Worm (Caenorhabditis elegans) whole organism, mixed stage, embryonic: Measurements from ENCODE around the gene old-2.

Experiments
- M03D4.4 ChIP-seq: sonication (generic microtip); optimal IDR thresholded peaks from 2 replicates; lab custom pipeline; 2017; ENCODE audit warnings: mild to moderate bottlenecking, missing genetic modification characterization, missing compliant biosample characterization
- bed-3 ChIP-seq: fragments of 200-800 bp; sonication (Bioruptor generic); optimal IDR thresholded peaks from 3 replicates; lab custom pipeline; 2018; ENCODE audit warnings: mild to moderate bottlenecking, missing genetic modification characterization, moderate library complexity, missing compliant biosample characterization
- blmp-1 ChIP-seq: fragments of 150-350 bp; optimal IDR thresholded peaks from 2 replicates; lab custom pipeline; 2014; ENCODE audit warnings: missing biosample characterization, missing genetic modification characterization
- ceh-39 ChIP-seq: fragments of 150-350 bp; optimal IDR thresholded peaks from 2 replicates; lab custom pipeline; 2014; ENCODE audit warnings: missing biosample characterization, missing genetic modification characterization
- ceh-43 ChIP-seq: fragments of 200-800 bp; sonication (Bioruptor generic); optimal IDR thresholded peaks from 2 replicates; lab custom pipeline; 2018; ENCODE audit warnings: mild to moderate bottlenecking, missing genetic modification characterization, moderate library complexity, missing compliant biosample characterization
- ceh-83 ChIP-seq: fragments of 200-800 bp; sonication (Bioruptor generic); optimal IDR thresholded peaks from 2 replicates; lab custom pipeline; 2018; ENCODE audit warnings: mild to moderate bottlenecking, missing genetic modification characterization, missing compliant biosample characterization
- ces-1 ChIP-seq: fragments of 150-350 bp; optimal IDR thresholded peaks from 2 replicates; lab custom pipeline; 2014; ENCODE audit warnings: missing biosample characterization, missing genetic modification reagents, missing genetic modification characterization
- cnd-1 ChIP-seq: fragments of 200-800 bp; sonication (Bioruptor generic); optimal IDR thresholded peaks from 2 replicates; lab custom pipeline; 2018; ENCODE audit warnings: mild to moderate bottlenecking, missing genetic modification characterization, missing compliant biosample characterization
- drap-1 ChIP-seq: fragments of 200-800 bp; sonication (Bioruptor generic); optimal IDR thresholded peaks from 3 replicates; lab custom pipeline; 2018; ENCODE audit warnings: mild to moderate bottlenecking, missing genetic modification characterization, missing compliant biosample characterization
- elt-1 ChIP-seq: sonication (generic microtip); optimal IDR thresholded peaks from 2 replicates; lab custom pipeline; 2017; ENCODE audit warnings: missing genetic modification characterization, mild to moderate bottlenecking, missing compliant biosample characterization, antibody characterized with exemption, moderate library complexity, borderline replicate concordance; ENCODE audit not compliant: insufficient read depth
- elt-3 ChIP-seq: fragments of 150-350 bp; optimal IDR thresholded peaks from 2 replicates; lab custom pipeline; 2014; ENCODE audit warnings: missing biosample characterization, missing genetic modification characterization
- flh-1 ChIP-seq: fragments of 200-800 bp; sonication (Bioruptor generic); optimal IDR thresholded peaks from 2 replicates; lab custom pipeline; 2018; ENCODE audit warnings: mild to moderate bottlenecking, missing genetic modification characterization, moderate library complexity, missing compliant biosample characterization
- hlh-1 ChIP-seq: fragments of 150-350 bp; optimal IDR thresholded peaks from 2 replicates; lab custom pipeline; 2014; ENCODE audit warnings: missing biosample characterization, missing genetic modification reagents, missing genetic modification characterization
- lin-13 ChIP-seq: fragments of 150-350 bp; optimal IDR thresholded peaks from 2 replicates; lab custom pipeline; 2014; ENCODE audit warnings: missing biosample characterization, missing genetic modification characterization
- lin-32 ChIP-seq: fragments of 200-800 bp; sonication (Bioruptor generic); optimal IDR thresholded peaks from 2 replicates; lab custom pipeline; 2018; ENCODE audit warnings: mild to moderate bottlenecking, missing genetic modification characterization, missing compliant biosample characterization
- lsy-2 ChIP-seq: fragments of 150-350 bp; optimal IDR thresholded peaks from 2 replicates; lab custom pipeline; 2014; ENCODE audit warnings: missing biosample characterization, missing genetic modification characterization
- mab-5 ChIP-seq: fragments of 150-350 bp; optimal IDR thresholded peaks from 2 replicates; lab custom pipeline; 2014; ENCODE audit warnings: missing biosample characterization, missing genetic modification characterization
- mep-1 ChIP-seq: fragments of 150-350 bp; optimal IDR thresholded peaks from 2 replicates; lab custom pipeline; 2017; ENCODE audit warnings: missing biosample characterization, missing genetic modification reagents, missing genetic modification characterization, inconsistent platforms
- mls-2 ChIP-seq: sonication (generic microtip); optimal IDR thresholded peaks from 2 replicates; lab custom pipeline; 2016; ENCODE audit warnings: mild to moderate bottlenecking, missing genetic modification characterization, moderate library complexity, missing compliant biosample characterization
- nhr-12 ChIP-seq: fragments of 150-350 bp; optimal IDR thresholded peaks from 2 replicates; lab custom pipeline; 2014; ENCODE audit warnings: missing biosample characterization, missing genetic modification characterization
- nhr-2 ChIP-seq: fragments of 150-350 bp; optimal IDR thresholded peaks from 2 replicates; lab custom pipeline; 2014; ENCODE audit warnings: missing biosample characterization, missing genetic modification characterization
- nhr-237 ChIP-seq: fragments of 150-350 bp; optimal IDR thresholded peaks from 2 replicates; lab custom pipeline; 2014; ENCODE audit warnings: missing biosample characterization, missing genetic modification characterization
- nhr-76 ChIP-seq: sonication (generic microtip); optimal IDR thresholded peaks from 2 replicates; lab custom pipeline; 2017; ENCODE audit warnings: missing biosample characterization, missing genetic modification characterization
- sem-2 ChIP-seq: fragments of 200-800 bp; sonication (Bioruptor generic); optimal IDR thresholded peaks from 2 replicates; lab custom pipeline; 2018; ENCODE audit warnings: mild to moderate bottlenecking, missing genetic modification characterization, missing compliant biosample characterization
- sptf-1 ChIP-seq: sonication (generic microtip); optimal IDR thresholded peaks from 2 replicates; lab custom pipeline; 2017; ENCODE audit warnings: mild to moderate bottlenecking, missing genetic modification characterization, moderate library complexity, missing compliant biosample characterization
- tbx-8 ChIP-seq: fragments of 200-800 bp; sonication (Bioruptor generic); optimal IDR thresholded peaks from 2 replicates; lab custom pipeline; 2018; ENCODE audit warnings: mild to moderate bottlenecking, missing genetic modification characterization, moderate library complexity, missing compliant biosample characterization
- unc-120 ChIP-seq: sonication (generic microtip); optimal IDR thresholded peaks from 2 replicates; lab custom pipeline; 2017; ENCODE audit warnings: missing genetic modification characterization, missing compliant biosample characterization; ENCODE audit not compliant: poor library complexity, severe bottlenecking
- unc-39 ChIP-seq: fragments of 150-350 bp; optimal IDR thresholded peaks from 2 replicates; lab custom pipeline; 2014; ENCODE audit warnings: missing biosample characterization, missing genetic modification characterization
- zip-8 ChIP-seq: fragments of 150-350 bp; optimal IDR thresholded peaks from 2 replicates; lab custom pipeline; 2014; ENCODE audit warnings: missing biosample characterization, missing genetic modification characterization
- ztf-11 ChIP-seq: fragments of 150-350 bp; optimal IDR thresholded peaks from 2 replicates; lab custom pipeline; 2014; ENCODE audit warnings: missing biosample characterization, missing genetic modification characterization

The old-2 gene

ce11 chrII:9827852-9828251 lies 21.5 kb downstream of the old-2 start, which contains the start of gene eyg-1:
Gene eyg-1 (minus strand): TSS chrII:9827952.
- TF ChIP-seq blmp-1 (tag; lab: Kevin White, UChicago) = no peak
- TF ChIP-seq ceh-39 = no peak
- TF ChIP-seq nhr-2 = peak; percentile 22

- no peak for TF ChIP-seq lsy-2 (tag; lab: Kevin White, UChicago)
- no peak for TF ChIP-seq lin-13 (tag; lab: Kevin White, UChicago)
- no peak for TF ChIP-seq nhr-237 (tag; lab: Kevin White, UChicago)
- no peak for TF ChIP-seq unc-39 (tag; lab: Kevin White, UChicago)
- no peak for TF ChIP-seq blmp-1 (tag; lab: Kevin White, UChicago)
- no peak for TF ChIP-seq bed-3
- no peak for TF ChIP-seq sptf-1 (tag; lab: Kevin White, UChicago)
- TF ChIP-seq, all 35 proteins: peak for 0
Observed at ce11 chrII:9826946-9827345, 22.5 kb downstream of the old-2 start.

- no peak for TF ChIP-seq mls-2 (tag; lab: Kevin White, UChicago)
- TF ChIP-seq ceh-43 = no peak
- TF ChIP-seq hlh-1 = no peak
- TF ChIP-seq nhr-76 = no peak
- no peak for TF ChIP-seq lin-13 (tag; lab: Kevin White, UChicago)
- TF ChIP-seq sem-2 (GFP tag; lab: Kevin White, UChicago) = no peak
- TF ChIP-seq elt-1 (tag; lab: Kevin White, UChicago) = no peak
- TF ChIP-seq drap-1 (GFP tag; lab: Kevin White, UChicago) = no peak
- no peak for TF ChIP-seq zip-8 (tag; lab: Kevin White, UChicago)
- TF ChIP-seq, all 35 proteins: peak for 0
Observed at ce11 chrII:9807519-9807972, 41.9 kb downstream of the old-2 start, which contains the start of gene cyp-13A8. Gene cyp-13A8 (minus strand): TSS chrII:9807569.

ce11 chrII:9803320-9803719 lies 46.1 kb downstream of the old-2 start, which contains the start of gene cyp-13A7:
Gene cyp-13A7 (plus strand): TSS chrII:9803620.
- TF ChIP-seq nhr-2 = no peak
- TF ChIP-seq mls-2 (tag; lab: Kevin White, UChicago) = no peak
- no peak for TF ChIP-seq tbx-8 (GFP tag; lab: Kevin White, UChicago)
- TF ChIP-seq M03D4.4 (tag; lab: Kevin White, UChicago) = no peak
- no peak for TF ChIP-seq zip-8 (tag; lab: Kevin White, UChicago)
- no peak for TF ChIP-seq lin-32 (GFP tag; lab: Kevin White, UChicago)
- TF ChIP-seq mab-5 (tag; lab: Kevin White, UChicago) = no peak
- TF ChIP-seq nhr-12 = no peak
- TF ChIP-seq sptf-1 (tag; lab: Kevin White, UChicago) = no peak

- TF ChIP-seq lin-13 (tag; lab: Kevin White, UChicago) = no peak
- no peak for TF ChIP-seq elt-3 (tag; lab: Kevin White, UChicago)
- no peak for TF ChIP-seq lsy-2 (tag; lab: Kevin White, UChicago)
- no peak for TF ChIP-seq sem-2 (GFP tag; lab: Kevin White, UChicago)
- no peak for TF ChIP-seq ceh-83
- TF ChIP-seq nhr-76 = no peak
- TF ChIP-seq, all 35 proteins: peak for 0
Observed at ce11 chrII:9802642-9803041, 46.8 kb downstream of the old-2 start, which contains the start of gene cyp-13A6. Gene cyp-13A6 (minus strand): TSS chrII:9802821.

ce11 chrII:9800251-9800650 lies 49.1 kb downstream of the old-2 start, which contains the start of gene cyp-13A5:
Gene cyp-13A5 (minus strand): TSS chrII:9800362.
- TF ChIP-seq unc-120 (tag; lab: Kevin White, UChicago) = no peak
- no peak for TF ChIP-seq elt-1 (tag; lab: Kevin White, UChicago)
- TF ChIP-seq lsy-2 (tag; lab: Kevin White, UChicago) = no peak
- TF ChIP-seq M03D4.4 (tag; lab: Kevin White, UChicago) = no peak
- TF ChIP-seq lin-13 (tag; lab: Kevin White, UChicago) = no peak
- no peak for TF ChIP-seq elt-3 (tag; lab: Kevin White, UChicago)
- no peak for TF ChIP-seq unc-39 (tag; lab: Kevin White, UChicago)
- TF ChIP-seq bed-3 = no peak
- TF ChIP-seq nhr-12 = no peak
- TF ChIP-seq lin-32 (GFP tag; lab: Kevin White, UChicago) = no peak
- TF ChIP-seq mep-1 (tag; lab: Kevin White, UChicago) = no peak
- TF ChIP-seq ztf-11 (tag; lab: Kevin White, UChicago) = no peak
- no peak for TF ChIP-seq ces-1 (GFP tag; lab: Kevin White, UChicago)
- TF ChIP-seq mab-5 (tag; lab: Kevin White, UChicago) = no peak
- no peak for TF ChIP-seq ceh-83
- no peak for TF ChIP-seq flh-1 (GFP tag; lab: Kevin White, UChicago)
- TF ChIP-seq ceh-43 = no peak
- no peak for TF ChIP-seq cnd-1 (tag; lab: Kevin White, UChicago)
